Worm (Caenorhabditis elegans) whole organism, late embryonic: ENCODE results near the gene srd-59.
A peak's percentile ranks its signal among the peaks of the same experiment; 100 is the strongest.

ENCODE experiments used
- C08G9.2 ChIP-seq: sonication (generic microtip); optimal IDR thresholded peaks from 2 replicates; lab custom pipeline; 2016; ENCODE audit warnings: mild to moderate bottlenecking, missing genetic modification characterization, moderate library complexity, missing compliant biosample characterization
- K09A11.1 ChIP-seq: sonication (generic microtip); optimal IDR thresholded peaks from 2 replicates; lab custom pipeline; 2017; ENCODE audit warnings: antibody characterized with exemption, mild to moderate bottlenecking, missing genetic modification characterization, missing compliant biosample characterization; ENCODE audit not compliant: insufficient read depth
- T23F11.4 ChIP-seq: fragments of 200-800 bp; sonication (Bioruptor generic); optimal IDR thresholded peaks from 2 replicates; lab custom pipeline; 2018; ENCODE audit warnings: mild to moderate bottlenecking, missing genetic modification characterization, missing compliant biosample characterization
- ceh-14 ChIP-seq: sonication (generic microtip); optimal IDR thresholded peaks from 2 replicates; lab custom pipeline; 2016; ENCODE audit warnings: missing genotype, missing genetic modification characterization, missing compliant biosample characterization
- ceh-18 ChIP-seq: sonication (generic microtip); optimal IDR thresholded peaks from 2 replicates; lab custom pipeline; 2016; ENCODE audit warnings: missing genetic modification characterization, missing compliant biosample characterization
- ceh-19 ChIP-seq: fragments of 200-800 bp; sonication (Bioruptor generic); optimal IDR thresholded peaks from 2 replicates; lab custom pipeline; 2018; ENCODE audit warnings: mild to moderate bottlenecking, missing genetic modification characterization, missing compliant biosample characterization
- ceh-22 ChIP-seq: sonication (generic microtip); optimal IDR thresholded peaks from 2 replicates; lab custom pipeline; 2017; ENCODE audit warnings: missing biosample characterization, missing genetic modification characterization
- ceh-30 ChIP-seq: fragments of 150-350 bp; optimal IDR thresholded peaks from 2 replicates; lab custom pipeline; 2014; ENCODE audit warnings: missing biosample characterization, missing genetic modification characterization
- ceh-31 ChIP-seq: sonication (generic microtip); optimal IDR thresholded peaks from 2 replicates; lab custom pipeline; 2016; ENCODE audit warnings: missing genetic modification characterization, missing compliant biosample characterization
- ceh-34 ChIP-seq: sonication (generic microtip); optimal IDR thresholded peaks from 2 replicates; lab custom pipeline; 2016; ENCODE audit warnings: mild to moderate bottlenecking, missing genetic modification characterization, missing compliant biosample characterization
- ceh-45 ChIP-seq: fragments of 200-800 bp; sonication (Bioruptor generic); IDR thresholded peaks from 2 replicates; pipeline ENCODE4 v1.3.6; 2022; ENCODE audit warnings: missing genetic modification reagents, missing genetic modification characterization, missing compliant biosample characterization
- che-1 ChIP-seq: sonication (generic microtip); optimal IDR thresholded peaks from 2 replicates; lab custom pipeline; 2016; ENCODE audit warnings: mild to moderate bottlenecking, missing genetic modification characterization, missing compliant biosample characterization
- elt-2 ChIP-seq: sonication (generic microtip); optimal IDR thresholded peaks from 2 replicates; lab custom pipeline; 2016; ENCODE audit warnings: missing genetic modification reagents, missing genetic modification characterization, missing compliant biosample characterization
- ets-4 ChIP-seq: sonication (generic microtip); optimal IDR thresholded peaks from 2 replicates; lab custom pipeline; 2016; ENCODE audit warnings: missing genetic modification characterization, missing compliant biosample characterization
- fax-1 ChIP-seq: sonication (generic microtip); optimal IDR thresholded peaks from 2 replicates; lab custom pipeline; 2016; ENCODE audit warnings: missing genotype, missing genetic modification characterization, missing compliant biosample characterization
- fkh-6 ChIP-seq: sonication (generic microtip); optimal IDR thresholded peaks from 2 replicates; lab custom pipeline; 2016; ENCODE audit warnings: missing genetic modification characterization, missing compliant biosample characterization
- hlh-13 ChIP-seq: fragments of 200-800 bp; sonication (Bioruptor generic); optimal IDR thresholded peaks from 2 replicates; lab custom pipeline; 2018; ENCODE audit warnings: mild to moderate bottlenecking, missing genetic modification characterization, missing compliant biosample characterization
- hlh-30 ChIP-seq: sonication (generic microtip); optimal IDR thresholded peaks from 2 replicates; lab custom pipeline; 2017; ENCODE audit warnings: antibody characterized with exemption, missing genetic modification characterization, missing compliant biosample characterization; ENCODE audit not compliant: insufficient read depth
- hlh-6 ChIP-seq: sonication (generic microtip); optimal IDR thresholded peaks from 2 replicates; lab custom pipeline; 2016; ENCODE audit warnings: missing genotype, missing genetic modification characterization, missing compliant biosample characterization
- hlh-8 ChIP-seq: sonication (generic microtip); optimal IDR thresholded peaks from 2 replicates; lab custom pipeline; 2016; ENCODE audit warnings: missing genotype, missing genetic modification characterization, missing compliant biosample characterization
- lim-6 ChIP-seq: sonication (generic microtip); optimal IDR thresholded peaks from 2 replicates; lab custom pipeline; 2016; ENCODE audit warnings: missing genetic modification characterization, missing compliant biosample characterization
- lin-11 ChIP-seq: fragments of 200-800 bp; sonication (Bioruptor generic); optimal IDR thresholded peaks from 2 replicates; lab custom pipeline; 2018; ENCODE audit warnings: mild to moderate bottlenecking, missing genetic modification characterization, missing compliant biosample characterization
- madf-2 ChIP-seq: sonication (generic microtip); optimal IDR thresholded peaks from 2 replicates; lab custom pipeline; 2017; ENCODE audit warnings: missing genetic modification characterization, missing compliant biosample characterization
- mec-3 ChIP-seq: sonication (generic microtip); optimal IDR thresholded peaks from 2 replicates; lab custom pipeline; 2016; ENCODE audit warnings: borderline replicate concordance, missing genetic modification characterization, missing compliant biosample characterization
- nfya-1 ChIP-seq: sonication (generic microtip); optimal IDR thresholded peaks from 2 replicates; lab custom pipeline; 2017; ENCODE audit warnings: missing genetic modification characterization, mild to moderate bottlenecking, missing compliant biosample characterization, antibody characterized with exemption, moderate library complexity
- nhr-11 ChIP-seq: fragments of 150-350 bp; optimal IDR thresholded peaks from 2 replicates; lab custom pipeline; 2014; ENCODE audit warnings: missing biosample characterization, missing genetic modification characterization
- npax-4 ChIP-seq: sonication (generic microtip); optimal IDR thresholded peaks from 2 replicates; lab custom pipeline; 2016; ENCODE audit warnings: missing genetic modification characterization, missing compliant biosample characterization
- pag-3 ChIP-seq: sonication (generic microtip); optimal IDR thresholded peaks from 2 replicates; lab custom pipeline; 2016; ENCODE audit warnings: missing compliant biosample characterization, missing genetic modification characterization, borderline replicate concordance
- pat-9 ChIP-seq: fragments of 200-800 bp; sonication (Bioruptor generic); optimal IDR thresholded peaks from 2 replicates; lab custom pipeline; 2018; ENCODE audit warnings: mild to moderate bottlenecking, missing genetic modification characterization, moderate library complexity, missing compliant biosample characterization
- pax-1 ChIP-seq: fragments of 150-350 bp; optimal IDR thresholded peaks from 2 replicates; lab custom pipeline; 2014; ENCODE audit warnings: missing biosample characterization, missing genetic modification characterization
- pros-1 ChIP-seq: fragments of 150-350 bp; optimal IDR thresholded peaks from 2 replicates; lab custom pipeline; 2014; ENCODE audit warnings: missing biosample characterization, missing genetic modification reagents, missing genetic modification characterization
- rnt-1 ChIP-seq: sonication (generic microtip); optimal IDR thresholded peaks from 2 replicates; lab custom pipeline; 2016; ENCODE audit warnings: missing genetic modification characterization, missing compliant biosample characterization
- syd-9 ChIP-seq: sonication (generic microtip); optimal IDR thresholded peaks from 2 replicates; lab custom pipeline; 2016; ENCODE audit warnings: mild to moderate bottlenecking, missing genetic modification characterization, moderate library complexity, missing compliant biosample characterization
- tbx-2 ChIP-seq: sonication (generic microtip); optimal IDR thresholded peaks from 2 replicates; lab custom pipeline; 2016; ENCODE audit warnings: missing genetic modification characterization, missing compliant biosample characterization
- ttx-3 ChIP-seq: sonication (generic microtip); optimal IDR thresholded peaks from 2 replicates; lab custom pipeline; 2016; ENCODE audit warnings: missing genetic modification reagents, missing genetic modification characterization, missing compliant biosample characterization
- unc-3 ChIP-seq, 2 experiments: fragments of 200-800 bp in 1 of 2; sonication (Bioruptor generic) in 1 of 2; sonication (generic microtip) in 1 of 2; conservative IDR thresholded peaks in 1 of 2; optimal IDR thresholded peaks in 1 of 2; 2 replicates each; pipeline versions ENCODE4 v1.3.6 to Lab custom; 2016 to 2022; ENCODE audit warnings: missing compliant biosample characterization in 2 of 2, missing genetic modification characterization in 2 of 2, missing genetic modification reagents in 1 of 2
- unc-42 ChIP-seq: sonication (generic microtip); optimal IDR thresholded peaks from 2 replicates; lab custom pipeline; 2016; ENCODE audit warnings: missing genotype, missing genetic modification characterization, missing compliant biosample characterization
- unc-86 ChIP-seq: sonication (generic microtip); optimal IDR thresholded peaks from 2 replicates; lab custom pipeline; 2016; ENCODE audit warnings: missing genetic modification characterization, missing compliant biosample characterization
- zip-5 ChIP-seq: sonication (generic microtip); optimal IDR thresholded peaks from 2 replicates; lab custom pipeline; 2016; ENCODE audit warnings: missing genetic modification characterization, missing compliant biosample characterization
- ztf-16 ChIP-seq: sonication (generic microtip); optimal IDR thresholded peaks from 2 replicates; lab custom pipeline; 2017; ENCODE audit warnings: missing genetic modification characterization, missing compliant biosample characterization

srd-59 gene

DNA sequence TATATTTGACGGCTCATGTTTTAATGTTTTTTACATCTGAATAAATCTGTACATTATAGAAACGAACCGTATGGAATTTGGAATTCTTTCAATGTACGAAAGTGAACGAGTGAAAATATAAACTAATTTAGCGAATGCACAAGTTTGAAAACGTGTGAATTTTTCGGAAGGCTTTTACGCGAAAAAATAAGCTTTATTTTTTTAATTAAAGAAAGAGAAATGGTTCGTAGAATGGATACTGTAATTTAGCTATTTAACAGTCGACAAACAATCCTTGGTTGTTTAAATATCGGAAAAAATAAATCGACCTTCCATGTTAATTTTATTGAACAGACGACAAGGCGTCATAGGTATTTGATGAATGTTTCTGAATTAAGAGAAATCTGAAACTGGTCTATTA, 9.9 kb upstream of the srd-59 start, which contains the start of gene acdh-12:
TSS of gene acdh-12 (minus strand) at position 101 of the 400 bp plus-strand sequence.
- TF ChIP-seq che-1 (tag; lab: Kevin White, UChicago) (no peak), ttx-3 (tag; lab: Kevin White, UChicago) (no peak)
- TF ChIP-seq, all 69 proteins: peak for 0

- peak; percentile 16 for TF ChIP-seq elt-2 (tag; lab: Kevin White, UChicago)
- TF ChIP-seq npax-4 (tag; lab: Kevin White, UChicago) = no peak
These were observed 9.4 kb upstream of the srd-59 start, which contains the start of gene maoc-1 for ce11 chrII:7196040-7196439. TSS of gene maoc-1 (plus strand) at chrII:7196276.

DNA sequence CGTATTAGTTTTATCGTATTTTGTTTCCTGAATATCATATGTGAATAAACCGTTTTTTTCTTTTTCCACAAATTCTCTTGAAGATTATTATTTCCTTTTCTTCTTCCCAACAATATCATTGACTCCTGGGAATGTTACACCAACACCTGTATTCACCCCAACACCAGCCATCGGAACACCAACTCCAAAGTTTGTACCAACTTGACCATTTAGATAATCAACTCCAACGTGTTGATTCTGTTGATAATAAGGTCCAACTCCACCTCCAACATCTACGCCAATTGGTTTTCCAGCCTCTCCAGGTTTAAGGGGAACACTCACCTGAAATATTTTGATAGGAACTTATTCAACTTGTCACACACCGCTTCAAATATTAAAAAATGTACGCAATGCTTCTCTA, 8.1 kb upstream of the srd-59 start:
- no peak for TF ChIP-seq unc-42 (tag; lab: Kevin White, UChicago)
- TF ChIP-seq C08G9.2 = no peak
- no peak for TF ChIP-seq rnt-1 (tag; lab: Kevin White, UChicago)
- no peak for TF ChIP-seq ceh-18 (tag; lab: Kevin White, UChicago)
- no peak for TF ChIP-seq mec-3 (tag; lab: Kevin White, UChicago)
- no peak for TF ChIP-seq nhr-11 (tag; lab: Kevin White, UChicago)
- no peak for TF ChIP-seq lin-11 (tag; lab: Kevin White, UChicago)
- TF ChIP-seq ceh-45 (GFP tag; lab: Robert Waterston, UW) = no peak
- no peak for TF ChIP-seq hlh-13

ce11 chrII:7199308-7199707, 6.2 kb upstream of the srd-59 start, which contains the start of gene E04F6.6:
TSS of gene E04F6.6 (minus strand) at chrII:7199565.
- TF ChIP-seq ceh-14 (tag; lab: Kevin White, UChicago) (no peak), unc-86 (tag; lab: Kevin White, UChicago) (no peak), fax-1 (tag; lab: Kevin White, UChicago) (no peak), ceh-31 (tag; lab: Kevin White, UChicago) (no peak), unc-3 (GFP tag; conservative IDR thresholded peaks at IDR 0.05; lab: Robert Waterston, UW) (no peak), unc-3 (tag; optimal IDR thresholded peaks at IDR 0.05; lab: Kevin White, UChicago) (no peak), ttx-3 (tag; lab: Kevin White, UChicago) (no peak), lin-11 (tag; lab: Kevin White, UChicago) (no peak)
- TF ChIP-seq, all 69 proteins: peak for 0

DNA sequence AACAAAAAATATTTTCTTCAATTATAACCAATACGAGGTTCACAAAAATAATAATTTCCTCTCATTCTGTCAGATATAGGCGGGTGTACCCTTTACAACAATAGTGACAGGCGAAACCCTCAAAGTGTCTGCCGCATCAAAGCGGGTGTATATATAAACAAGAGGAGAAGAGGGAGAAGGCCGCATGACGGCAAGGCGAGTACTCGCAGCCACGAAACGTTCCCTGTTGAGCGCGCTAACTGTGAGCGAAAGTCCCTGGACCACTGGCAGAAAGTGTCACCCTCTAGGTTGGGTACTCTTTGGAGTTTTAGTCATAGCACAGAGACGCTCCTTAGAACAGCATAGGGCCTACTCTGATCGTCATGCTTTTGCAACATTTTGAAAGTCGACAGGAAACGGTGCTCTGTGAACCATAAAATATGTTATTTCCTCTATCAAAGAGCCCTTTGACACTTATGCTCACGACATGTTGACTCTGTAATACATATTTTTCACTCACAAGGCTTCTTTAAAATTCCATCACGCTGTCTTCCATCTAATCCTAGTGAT, 5.4 kb upstream of the srd-59 start, which contains the start of gene pcrg-1:
TSS of gene pcrg-1 (plus strand) at position 499 of the 549 bp plus-strand sequence.
- TF ChIP-seq che-1 (tag; lab: Kevin White, UChicago) (peak; percentile 91), zip-5 (tag; lab: Kevin White, UChicago) (peak; percentile 45), hlh-6 (tag; lab: Kevin White, UChicago) (peak; percentile 91), ceh-19 (peak; percentile 90), pag-3 (tag; lab: Kevin White, UChicago) (peak; percentile 8), ztf-16 (tag; lab: Kevin White, UChicago) (peak; percentile 89), pax-1 (tag; lab: Kevin White, UChicago) (no peak), ceh-18 (tag; lab: Kevin White, UChicago) (peak; percentile 76), ceh-30 (no peak), npax-4 (tag; lab: Kevin White, UChicago) (peak; percentile 84), ceh-22 (no peak), ttx-3 (tag; lab: Kevin White, UChicago) (peak; percentile 77), lin-11 (tag; lab: Kevin White, UChicago) (peak; percentile 77), ceh-34 (tag; lab: Kevin White, UChicago) (peak; percentile 84), rnt-1 (tag; lab: Kevin White, UChicago) (peak; percentile 87), mec-3 (tag; lab: Kevin White, UChicago) (peak; percentile 39), pros-1 (no peak), fkh-6 (tag; lab: Kevin White, UChicago) (peak; percentile 86), T23F11.4 (GFP tag; lab: Kevin White, UChicago) (peak; percentile 88), tbx-2 (peak; percentile 85), ets-4 (tag; lab: Kevin White, UChicago) (peak; percentile 52), nfya-1 (tag; lab: Kevin White, UChicago) (peak; percentile 45), ceh-31 (tag; lab: Kevin White, UChicago) (peak; percentile 71), unc-86 (tag; lab: Kevin White, UChicago) (peak; percentile 75), hlh-30 (tag; lab: Kevin White, UChicago) (peak; percentile 73), syd-9 (peak; percentile 74), madf-2 (tag; lab: Kevin White, UChicago) (peak; percentile 85), K09A11.1 (tag; lab: Kevin White, UChicago) (peak; percentile 43), hlh-8 (peak; percentile 44), pat-9 (tag; lab: Kevin White, UChicago) (peak; percentile 88), hlh-13 (peak; percentile 92), lim-6 (tag; lab: Kevin White, UChicago) (peak; percentile 90)
